Fruit fly (Drosophila melanogaster): ENCODE results near the gene Ype.

Gene Ype

dm6 chrX:13337454-13337853 lies 49.8 kb downstream of the Ype start, which contains the start of gene RpS15Aa (continued):
- TF ChIP-seq CG12659 (GFP tag; optimal IDR thresholded peaks at IDR 0.05) (peak; percentile 77), sd (tag; optimal IDR thresholded peaks at IDR 0.05) (no peak), CG2889 (GFP tag; IDR thresholded peaks at IDR 0.05) (peak; percentile 54; the same call in 1 of the 3 replicates), gce (GFP tag; IDR thresholded peaks at IDR 0.05) (peak; percentile 85), wor (GFP tag; IDR thresholded peaks at IDR 0.05) (no peak), CG12219 (GFP tag; optimal IDR thresholded peaks at IDR 0.05) (peak; percentile 66), tx (GFP tag; optimal IDR thresholded peaks at IDR 0.05) (peak; percentile 35), tgo (GFP tag; IDR thresholded peaks at IDR 0.05) (peak; percentile 66), CG12744 (GFP tag; optimal IDR thresholded peaks at IDR 0.05) (peak; percentile 40), fd102C (GFP tag; optimal IDR thresholded peaks at IDR 0.05) (peak; percentile 48), ham (GFP tag; IDR thresholded peaks at IDR 0.05) (no peak), mirr (GFP tag; optimal IDR thresholded peaks at IDR 0.05) (peak; percentile 82), CG2712 (tag; optimal IDR thresholded peaks at IDR 0.05) (peak; percentile 68), sna (GFP tag; IDR thresholded peaks at IDR 0.05; ENCODE audit: partially characterized antibody) (no peak), onecut (GFP tag; IDR thresholded peaks at IDR 0.05) (peak; percentile 79), CG9797 (GFP tag; optimal IDR thresholded peaks at IDR 0.05) (peak; percentile 60), CG13775 (GFP tag; optimal IDR thresholded peaks at IDR 0.05) (peak; percentile 86), fd64A (GFP tag; optimal IDR thresholded peaks at IDR 0.05) (peak; percentile 68), Xrp1 (GFP tag; IDR thresholded peaks at IDR 0.05) (no peak), Sox100B (GFP tag; optimal IDR thresholded peaks at IDR 0.05) (peak; percentile 41), amos (GFP tag; IDR thresholded peaks at IDR 0.05; ENCODE audit: partially characterized antibody) (peak; percentile 81), CG15601 (tag; optimal IDR thresholded peaks at IDR 0.05) (peak; percentile 39), gro (GFP tag; optimal IDR thresholded peaks at IDR 0.05) (peak; percentile 14), her (GFP tag; optimal IDR thresholded peaks at IDR 0.05) (peak; percentile 75), CG30020 (tag; optimal IDR thresholded peaks at IDR 0.05) (no peak), run (tag; optimal IDR thresholded peaks at IDR 0.05) (peak; percentile 38), Dip2 (GFP tag; IDR thresholded peaks at IDR 0.05) (no peak), D19B (GFP tag; optimal IDR thresholded peaks at IDR 0.05) (peak; percentile 55), HLH4C (GFP tag; IDR thresholded peaks at IDR 0.05; ENCODE audit: partially characterized antibody) (0 out of 3 replicates have a peak, but pooled peaks have one; percentile 9), CG10274 (GFP tag; optimal IDR thresholded peaks at IDR 0.05) (peak; percentile 67), CG10959 (GFP tag; IDR thresholded peaks at IDR 0.05) (peak; percentile 48; the same call in 1 of the 2 replicates), lilli (GFP tag; optimal IDR thresholded peaks at IDR 0.05) (peak; percentile 35), Blimp-1 (GFP tag; optimal IDR thresholded peaks at IDR 0.05) (peak; percentile 22), HHEX (GFP tag; optimal IDR thresholded peaks at IDR 0.05) (peak; percentile 87), NfI (GFP tag; optimal IDR thresholded peaks at IDR 0.05) (peak; percentile 89), CG1602 (GFP tag; optimal IDR thresholded peaks at IDR 0.05) (peak; percentile 44), bcd (GFP tag; optimal IDR thresholded peaks at IDR 0.05) (peak; percentile 87), luna (GFP tag; optimal IDR thresholded peaks at IDR 0.05) (peak; percentile 76), Atf-2 (GFP tag; optimal IDR thresholded peaks at IDR 0.05) (peak; percentile 62), CG9215 (GFP tag; IDR thresholded peaks at IDR 0.05) (peak; percentile 49), HLH54F (GFP tag; optimal IDR thresholded peaks at IDR 0.05) (peak; percentile 67), CG4854 (GFP tag; optimal IDR thresholded peaks at IDR 0.05) (no peak), dimm (GFP tag; IDR thresholded peaks at IDR 0.05) (peak; percentile 56), dan (GFP tag; IDR thresholded peaks at IDR 0.05) (no peak), esg (GFP tag; conservative IDR thresholded peaks at IDR 0.05) (peak; percentile 12; the same call in 1 of the 2 replicates), seq (GFP tag; IDR thresholded peaks at IDR 0.05) (peak; percentile 64), CG5953 (GFP tag; IDR thresholded peaks at IDR 0.05) (peak; percentile 55), CG14050 (GFP tag; IDR thresholded peaks at IDR 0.05) (peak; percentile 64), Poxn (GFP tag; IDR thresholded peaks at IDR 0.05) (0 out of 2 replicates have a peak, but pooled peaks have one; percentile 15), sens (GFP tag) (peak; percentile 93), aop (GFP tag; IDR thresholded peaks at IDR 0.05) (0 out of 2 replicates have a peak, but pooled peaks have one; percentile 36)
